Worm (Caenorhabditis elegans) whole organism, early embryonic: ENCODE measurements around the gene C52A10.3.
A peak's percentile ranks its signal among the peaks of the same experiment; 100 is the strongest.

ENCODE experiments used
- B0310.2 ChIP-seq: sonication (generic microtip); optimal IDR thresholded peaks from 2 replicates; lab custom pipeline; 2016; ENCODE audit warnings: mild to moderate bottlenecking, missing genetic modification characterization, missing compliant biosample characterization
- F13C5.2 ChIP-seq: sonication (generic microtip); optimal IDR thresholded peaks from 2 replicates; lab custom pipeline; 2017; ENCODE audit warnings: mild to moderate bottlenecking, missing genetic modification characterization, inconsistent platforms, missing compliant biosample characterization
- aly-1 ChIP-seq: sonication (generic microtip); optimal IDR thresholded peaks from 2 replicates; lab custom pipeline; 2016; ENCODE audit warnings: missing genetic modification characterization, missing compliant biosample characterization
- ama-1 ChIP-seq: fragments of 150-350 bp; optimal IDR thresholded peaks from 2 replicates; lab custom pipeline; 2014
- ceh-13 ChIP-seq: fragments of 200-800 bp; sonication (Bioruptor generic); optimal IDR thresholded peaks from 2 replicates; lab custom pipeline; 2018; ENCODE audit warnings: mild to moderate bottlenecking, missing genetic modification characterization, missing compliant biosample characterization
- ceh-36 ChIP-seq: sonication (generic microtip); optimal IDR thresholded peaks from 2 replicates; lab custom pipeline; 2016; ENCODE audit warnings: missing genetic modification characterization, inconsistent platforms, missing compliant biosample characterization
- ets-7 ChIP-seq: sonication (generic microtip); optimal IDR thresholded peaks from 2 replicates; lab custom pipeline; 2016; ENCODE audit warnings: missing genotype, missing genetic modification characterization, missing compliant biosample characterization
- flt-1 ChIP-seq: fragments of 200-800 bp; sonication (Bioruptor generic); IDR thresholded peaks from 2 replicates; pipeline ENCODE4 v1.3.6; 2022; ENCODE audit warnings: missing genetic modification characterization, missing compliant biosample characterization
- hmbx-1 ChIP-seq: sonication (generic microtip); optimal IDR thresholded peaks from 2 replicates; lab custom pipeline; 2016; ENCODE audit warnings: mild to moderate bottlenecking, missing genetic modification characterization, missing compliant biosample characterization
- hmg-4 ChIP-seq: fragments of 200-800 bp; sonication (Bioruptor generic); optimal IDR thresholded peaks from 2 replicates; lab custom pipeline; 2018; ENCODE audit warnings: mild to moderate bottlenecking, missing genetic modification characterization, missing compliant biosample characterization
- hnd-1 ChIP-seq: sonication (generic microtip); optimal IDR thresholded peaks from 2 replicates; lab custom pipeline; 2016; ENCODE audit warnings: missing genetic modification characterization, missing compliant biosample characterization
- pes-1 ChIP-seq: fragments of 200-800 bp; sonication (Bioruptor generic); IDR thresholded peaks from 2 replicates; pipeline ENCODE4 v1.3.6; 2022; ENCODE audit warnings: missing genetic modification reagents, missing genetic modification characterization, missing compliant biosample characterization
- scrt-1 ChIP-seq: fragments of 200-800 bp; sonication (Bioruptor generic); IDR thresholded peaks from 2 replicates; pipeline ENCODE4 v1.3.6; 2022; ENCODE audit warnings: missing genetic modification characterization, missing compliant biosample characterization
- sea-1 ChIP-seq: fragments of 200-800 bp; sonication (Bioruptor generic); conservative IDR thresholded peaks from 2 replicates; pipeline ENCODE4 v1.3.6; 2022; ENCODE audit warnings: missing genetic modification characterization, missing compliant biosample characterization
- tbx-11 ChIP-seq: fragments of 200-800 bp; sonication (Bioruptor generic); IDR thresholded peaks from 2 replicates; pipeline ENCODE4 v1.3.6; 2022; ENCODE audit warnings: missing genetic modification characterization, missing compliant biosample characterization
- tbx-37 ChIP-seq: fragments of 200-800 bp; sonication (Bioruptor generic); conservative IDR thresholded peaks from 2 replicates; pipeline ENCODE4 v1.3.6; 2022; ENCODE audit warnings: missing genetic modification reagents, missing genetic modification characterization, missing compliant biosample characterization
- tra-4 ChIP-seq: sonication (generic microtip); optimal IDR thresholded peaks from 2 replicates; lab custom pipeline; 2017; ENCODE audit warnings: missing genetic modification characterization, missing compliant biosample characterization

C52A10.3 gene

ce11 chrV:5239404-5239803, at the start of gene C52A10.3:
Gene C52A10.3, minus strand, starts transcription at chrV:5239504.
- no peak for TF ChIP-seq B0310.2 (tag; lab: Kevin White, UChicago)
- no peak for TF ChIP-seq hmg-4 (GFP tag; lab: Kevin White, UChicago)
- TF ChIP-seq hmbx-1, result no peak
- TF ChIP-seq ets-7 (tag; lab: Kevin White, UChicago), result no peak
- no peak for TF ChIP-seq aly-1 (tag; lab: Kevin White, UChicago)

- no peak for TF ChIP-seq ets-7 (tag; lab: Kevin White, UChicago)
- no peak for TF ChIP-seq aly-1 (tag; lab: Kevin White, UChicago)
- no peak for TF ChIP-seq tbx-37 (GFP tag; lab: Robert Waterston, UW)
- no peak for TF ChIP-seq hnd-1 (tag; lab: Kevin White, UChicago)
- TF ChIP-seq ama-1 (lab: Kevin White, UChicago), result no peak
- no peak for TF ChIP-seq hmbx-1
- TF ChIP-seq flt-1 (GFP tag; lab: Robert Waterston, UW), result no peak
- no peak for TF ChIP-seq pes-1 (GFP tag; lab: Robert Waterston, UW)
Observed at ce11 chrV:5288676-5289075, 49.4 kb upstream of the C52A10.3 start.

- TF ChIP-seq flt-1 (GFP tag; lab: Robert Waterston, UW) (no peak), hmg-4 (GFP tag; lab: Kevin White, UChicago) (no peak), F13C5.2 (tag; lab: Kevin White, UChicago) (no peak)
Observed at ce11 chrV:5287273-5287672, 48.0 kb upstream of the C52A10.3 start, which contains the start of gene Y49G5A.1. Gene Y49G5A.1, minus strand, starts transcription at chrV:5287373.

ce11 chrV:5284270-5284980, 45.1 kb upstream of the C52A10.3 start:
- peak; percentile 74 for TF ChIP-seq hmg-4 (GFP tag; lab: Kevin White, UChicago)
- peak; percentile 53 for TF ChIP-seq tra-4 (tag; lab: Kevin White, UChicago)
- peak; percentile 25 for TF ChIP-seq ceh-13 (GFP tag; lab: Kevin White, UChicago)
- TF ChIP-seq ets-7 (tag; lab: Kevin White, UChicago), result peak; percentile 34
- peak; percentile 12 for TF ChIP-seq ceh-36 (tag; lab: Kevin White, UChicago)

ce11 chrV:5278001-5278400, 38.7 kb upstream of the C52A10.3 start, which contains the start of gene B0238.9:
Gene B0238.9, minus strand, starts transcription at chrV:5278101.
- TF ChIP-seq ceh-13 (GFP tag; lab: Kevin White, UChicago) (no peak), aly-1 (tag; lab: Kevin White, UChicago) (no peak), tbx-37 (GFP tag; lab: Robert Waterston, UW) (no peak), ets-7 (tag; lab: Kevin White, UChicago) (no peak), F13C5.2 (tag; lab: Kevin White, UChicago) (no peak), tra-4 (tag; lab: Kevin White, UChicago) (no peak), hmg-4 (GFP tag; lab: Kevin White, UChicago) (no peak), ama-1 (lab: Kevin White, UChicago) (no peak), B0310.2 (tag; lab: Kevin White, UChicago) (no peak), tbx-11 (GFP tag; lab: Robert Waterston, UW) (no peak), scrt-1 (GFP tag; lab: Robert Waterston, UW) (no peak), flt-1 (GFP tag; lab: Robert Waterston, UW) (no peak), hnd-1 (tag; lab: Kevin White, UChicago) (no peak)

- TF ChIP-seq pes-1 (GFP tag; lab: Robert Waterston, UW) (0 out of 2 replicates have a peak, but pooled peaks have one; percentile 14), tbx-37 (GFP tag; lab: Robert Waterston, UW) (no peak), hmbx-1 (no peak), tra-4 (tag; lab: Kevin White, UChicago) (no peak), ets-7 (tag; lab: Kevin White, UChicago) (no peak), hmg-4 (GFP tag; lab: Kevin White, UChicago) (no peak)
Observed at ce11 chrV:5275426-5276007, 36.2 kb upstream of the C52A10.3 start.

- no peak for TF ChIP-seq hmg-4 (GFP tag; lab: Kevin White, UChicago)
- TF ChIP-seq tbx-11 (GFP tag; lab: Robert Waterston, UW), result 0 out of 2 replicates have a peak, but pooled peaks have one; percentile 55
- TF ChIP-seq sea-1, result no peak
- TF ChIP-seq ceh-13 (GFP tag; lab: Kevin White, UChicago), result no peak
- TF ChIP-seq hnd-1 (tag; lab: Kevin White, UChicago), result no peak
- TF ChIP-seq tra-4 (tag; lab: Kevin White, UChicago), result no peak
- TF ChIP-seq tbx-37 (GFP tag; lab: Robert Waterston, UW), result no peak
- TF ChIP-seq aly-1 (tag; lab: Kevin White, UChicago), result no peak
- TF ChIP-seq B0310.2 (tag; lab: Kevin White, UChicago), result no peak
- no peak for TF ChIP-seq ama-1 (lab: Kevin White, UChicago)
- no peak for TF ChIP-seq flt-1 (GFP tag; lab: Robert Waterston, UW)
- peak; percentile 27 for TF ChIP-seq F13C5.2 (tag; lab: Kevin White, UChicago)
- TF ChIP-seq scrt-1 (GFP tag; lab: Robert Waterston, UW), result no peak
- TF ChIP-seq pes-1 (GFP tag; lab: Robert Waterston, UW), result peak; percentile 60; the same call in 1 of the 2 replicates
Observed at ce11 chrV:5274974-5275373, 35.7 kb upstream of the C52A10.3 start.
